Fruit fly (Drosophila melanogaster) whole organism, adult: ENCODE results near the gene Vha13.

Experiments
- CG11617 ChIP-seq: fragments of 200-800 bp; sonication (Bioruptor generic); optimal IDR thresholded peaks from 2 replicates; lab custom pipeline; 2017; ENCODE audit warnings: mild to moderate bottlenecking, missing biosample characterization, missing genetic modification reagents, missing genetic modification characterization
- CG12768 ChIP-seq: fragments of 200-800 bp; sonication (Bioruptor generic); optimal IDR thresholded peaks from 2 replicates; lab custom pipeline; 2017; ENCODE audit warnings: missing biosample characterization, missing genetic modification characterization, mild to moderate bottlenecking, moderate library complexity, missing genetic modification reagents
- CG14711 ChIP-seq: fragments of 200-800 bp; sonication (Bioruptor generic); optimal IDR thresholded peaks from 2 replicates; lab custom pipeline; 2018; ENCODE audit warnings: missing biosample characterization, mild to moderate bottlenecking, missing genetic modification characterization, moderate library complexity
- CG33017 ChIP-seq: fragments of 200-800 bp; sonication (Bioruptor generic); optimal IDR thresholded peaks from 2 replicates; lab custom pipeline; 2018; ENCODE audit warnings: missing biosample characterization, mild to moderate bottlenecking, missing genetic modification characterization, moderate library complexity
- Clk ChIP-seq: fragments of 200-800 bp; sonication (Bioruptor generic); optimal IDR thresholded peaks from 2 replicates; lab custom pipeline; 2017; ENCODE audit warnings: missing biosample characterization, missing genetic modification characterization
- Crg-1 ChIP-seq: fragments of 200-800 bp; sonication (Bioruptor generic); optimal IDR thresholded peaks from 2 replicates; lab custom pipeline; 2016; ENCODE audit warnings: missing biosample characterization, missing genetic modification characterization
- Hr96 ChIP-seq: fragments of 200-800 bp; sonication (Bioruptor generic); optimal IDR thresholded peaks from 2 replicates; lab custom pipeline; 2016; ENCODE audit warnings: missing biosample characterization, missing genetic modification characterization
- Mnt ChIP-seq: fragments of 200-800 bp; sonication (Bioruptor generic); optimal IDR thresholded peaks from 2 replicates; lab custom pipeline; 2016; ENCODE audit warnings: missing biosample characterization, mild to moderate bottlenecking, missing genetic modification characterization
- kay ChIP-seq: fragments of 200-800 bp; sonication (Bioruptor generic); peaks from one replicate; lab custom pipeline; 2016; ENCODE audit warnings: missing biosample characterization, missing genetic modification characterization, borderline replicate concordance
- ovo ChIP-seq: fragments of 200-800 bp; sonication (Bioruptor generic); optimal IDR thresholded peaks from 2 replicates; lab custom pipeline; 2016; ENCODE audit warnings: missing biosample characterization, missing genetic modification characterization
- pad ChIP-seq: fragments of 200-800 bp; sonication (Bioruptor generic); optimal IDR thresholded peaks from 3 replicates; lab custom pipeline; 2017; ENCODE audit warnings: missing biosample characterization, missing genetic modification characterization, mild to moderate bottlenecking, moderate library complexity, missing genetic modification reagents
- tj ChIP-seq: fragments of 200-800 bp; sonication (Bioruptor generic); optimal IDR thresholded peaks from 3 replicates; lab custom pipeline; 2017; ENCODE audit warnings: missing biosample characterization, mild to moderate bottlenecking, missing genetic modification characterization, moderate library complexity
- toe ChIP-seq: fragments of 200-800 bp; sonication (Bioruptor generic); optimal IDR thresholded peaks from 2 replicates; lab custom pipeline; 2016; ENCODE audit warnings: missing biosample characterization, missing genetic modification characterization

dm6 chr3R:19625300-19626230 lies 18.6 kb downstream of the Vha13 start:
- TF ChIP-seq CG11617 (no peak), Crg-1 (GFP tag; lab: Kevin White, UChicago) (no peak), Clk (GFP tag; lab: Kevin White, UChicago) (no peak), tj (GFP tag; lab: Kevin White, UChicago) (no peak), ovo (GFP tag; lab: Kevin White, UChicago) (no peak), Mnt (GFP tag; lab: Kevin White, UChicago) (no peak), CG14711 (tag; lab: Kevin White, UChicago) (no peak), toe (GFP tag; lab: Kevin White, UChicago) (no peak), pad (GFP tag; lab: Kevin White, UChicago) (no peak), kay (GFP tag; lab: Kevin White, UChicago) (no peak), Hr96 (no peak), CG12768 (GFP tag; lab: Kevin White, UChicago) (no peak), CG33017 (no peak)
